Worm (Caenorhabditis elegans): ENCODE measurements around the gene srsx-15.

DNA sequence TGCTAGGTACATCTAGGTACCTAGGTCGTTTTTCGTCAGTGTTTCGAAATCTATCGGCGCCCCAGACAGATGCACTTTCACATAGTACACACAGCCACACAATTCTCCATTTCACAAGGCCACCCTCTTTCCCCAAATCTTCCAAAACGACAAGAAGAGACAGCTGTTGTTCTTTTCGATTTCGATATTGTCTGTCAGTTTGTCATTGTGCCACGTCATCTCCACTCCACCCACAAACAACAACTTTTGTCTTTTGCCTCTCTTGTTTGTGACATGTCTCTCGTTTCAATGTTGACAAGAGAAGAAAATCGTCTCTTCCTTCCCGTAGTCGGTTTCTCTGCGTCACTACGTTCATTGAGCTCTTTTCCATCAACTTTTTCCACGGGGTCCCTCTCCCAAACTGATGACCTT, 29.8 kb downstream of the srsx-15 start:
- TF ChIP-seq lin-11 (tag; optimal IDR thresholded peaks at IDR 0.05) = no peak
- no peak for TF ChIP-seq dmd-4 (tag; optimal IDR thresholded peaks at IDR 0.05; ENCODE audit: borderline replicate concordance)
- TF ChIP-seq hlh-6 (tag; optimal IDR thresholded peaks at IDR 0.05) = no peak
- TF ChIP-seq che-1 (tag; optimal IDR thresholded peaks at IDR 0.05) = no peak
- no peak for TF ChIP-seq unc-86 (tag; optimal IDR thresholded peaks at IDR 0.05)

Data from whole organism, late embryonic.